Worm (Caenorhabditis elegans) whole organism, L2 larva: ENCODE data around the gene B0294.3.
A peak's percentile ranks its signal among the peaks of the same experiment; 100 is the strongest.

Experiments
- C34F6.9 ChIP-seq: fragments of 150-350 bp; optimal IDR thresholded peaks from 2 replicates; lab custom pipeline; 2014; ENCODE audit warnings: missing biosample characterization, missing genetic modification characterization
- F13H6.1 ChIP-seq: sonication (generic microtip); optimal IDR thresholded peaks from 2 replicates; lab custom pipeline; 2016; ENCODE audit warnings: missing genetic modification characterization, missing compliant biosample characterization
- R02D3.7 ChIP-seq: fragments of 150-350 bp; optimal IDR thresholded peaks from 2 replicates; lab custom pipeline; 2014; ENCODE audit warnings: missing biosample characterization, missing genetic modification characterization
- Y55F3AM.14 ChIP-seq: fragments of 200-800 bp; sonication (Bioruptor generic); optimal IDR thresholded peaks from 2 replicates; lab custom pipeline; 2018; ENCODE audit warnings: mild to moderate bottlenecking, missing genetic modification characterization, missing compliant biosample characterization
- alr-1 ChIP-seq: fragments of 150-350 bp; optimal IDR thresholded peaks from 2 replicates; lab custom pipeline; 2014; ENCODE audit warnings: missing biosample characterization, missing genetic modification characterization
- ama-1 ChIP-seq: fragments of 150-350 bp; optimal IDR thresholded peaks from 2 replicates; lab custom pipeline; 2018; ENCODE audit warnings: inconsistent platforms
- blmp-1 ChIP-seq: sonication (generic microtip); optimal IDR thresholded peaks from 2 replicates; lab custom pipeline; 2017; ENCODE audit warnings: missing genetic modification characterization, mild to moderate bottlenecking, missing compliant biosample characterization, antibody characterized with exemption, moderate library complexity; ENCODE audit not compliant: insufficient read depth
- ceh-16 ChIP-seq: fragments of 150-350 bp; optimal IDR thresholded peaks from 2 replicates; lab custom pipeline; 2014; ENCODE audit warnings: missing biosample characterization, missing genetic modification characterization
- ceh-82 ChIP-seq: fragments of 150-350 bp; optimal IDR thresholded peaks from 2 replicates; lab custom pipeline; 2014; ENCODE audit warnings: missing biosample characterization, missing genetic modification characterization
- dmd-4 ChIP-seq: sonication (generic microtip); optimal IDR thresholded peaks from 2 replicates; lab custom pipeline; 2017; ENCODE audit warnings: missing biosample characterization, missing genetic modification characterization
- elt-1 ChIP-seq: fragments of 150-350 bp; optimal IDR thresholded peaks from 2 replicates; lab custom pipeline; 2014; ENCODE audit warnings: missing biosample characterization, missing genetic modification characterization
- elt-3 ChIP-seq: sonication (generic microtip); optimal IDR thresholded peaks from 2 replicates; lab custom pipeline; 2017; ENCODE audit warnings: missing biosample characterization, missing genetic modification characterization
- fos-1 ChIP-seq: fragments of 150-350 bp; optimal IDR thresholded peaks from 2 replicates; lab custom pipeline; 2014; ENCODE audit warnings: missing biosample characterization, missing genetic modification characterization
- gmeb-1 ChIP-seq: fragments of 150-350 bp; optimal IDR thresholded peaks from 2 replicates; lab custom pipeline; 2014; ENCODE audit warnings: missing biosample characterization, missing genetic modification characterization
- lin-11 ChIP-seq: fragments of 150-350 bp; sonication (generic microtip); optimal IDR thresholded peaks from 2 replicates; lab custom pipeline; 2014; ENCODE audit warnings: missing biosample characterization, missing genetic modification characterization, inconsistent platforms, mixed read lengths
- lin-13 ChIP-seq: fragments of 150-350 bp; optimal IDR thresholded peaks from 2 replicates; lab custom pipeline; 2014; ENCODE audit warnings: missing biosample characterization, missing genetic modification reagents, missing genetic modification characterization
- lin-39 ChIP-seq: fragments of 150-350 bp; optimal IDR thresholded peaks from 2 replicates; lab custom pipeline; 2014; ENCODE audit warnings: missing biosample characterization, missing genetic modification reagents, missing genetic modification characterization
- lsy-2 ChIP-seq, 2 experiments: fragments of 150-350 bp in 1 of 2; sonication (generic microtip) in 1 of 2; optimal IDR thresholded peaks; 2 replicates each; lab custom pipeline; 2014 to 2017; ENCODE audit warnings: missing biosample characterization in 2 of 2, missing genetic modification characterization in 2 of 2
- mab-5 ChIP-seq: fragments of 150-350 bp; optimal IDR thresholded peaks from 2 replicates; lab custom pipeline; 2014; ENCODE audit warnings: missing biosample characterization, missing genetic modification characterization
- mbf-1 ChIP-seq: sonication (generic microtip); optimal IDR thresholded peaks from 2 replicates; lab custom pipeline; 2017; ENCODE audit warnings: missing biosample characterization, missing genetic modification characterization
- mdl-1 ChIP-seq, 2 experiments: fragments of 150-350 bp in 1 of 2; sonication (generic microtip) in 1 of 2; optimal IDR thresholded peaks; 2 replicates each; lab custom pipeline; 2017; ENCODE audit warnings: missing biosample characterization in 2 of 2, missing genetic modification characterization in 2 of 2
- nhr-10 ChIP-seq: sonication (generic microtip); optimal IDR thresholded peaks from 2 replicates; lab custom pipeline; 2017; ENCODE audit warnings: missing biosample characterization, missing genetic modification characterization
- nhr-11 ChIP-seq: fragments of 150-350 bp; optimal IDR thresholded peaks from 2 replicates; lab custom pipeline; 2014; ENCODE audit warnings: missing biosample characterization, missing genetic modification characterization
- nhr-129 ChIP-seq: fragments of 150-350 bp; optimal IDR thresholded peaks from 2 replicates; lab custom pipeline; 2014; ENCODE audit warnings: missing biosample characterization, missing genetic modification characterization
- nhr-21 ChIP-seq: fragments of 150-350 bp; optimal IDR thresholded peaks from 2 replicates; lab custom pipeline; 2014; ENCODE audit warnings: missing biosample characterization, missing genetic modification characterization
- nhr-23 ChIP-seq: fragments of 150-350 bp; optimal IDR thresholded peaks from 2 replicates; lab custom pipeline; 2014; ENCODE audit warnings: missing biosample characterization, missing genetic modification reagents, missing genetic modification characterization
- nhr-237 ChIP-seq: fragments of 150-350 bp; optimal IDR thresholded peaks from 2 replicates; lab custom pipeline; 2014; ENCODE audit warnings: missing biosample characterization, missing genetic modification characterization
- nhr-25 ChIP-seq: fragments of 150-350 bp; sonication (generic microtip); optimal IDR thresholded peaks from 3 replicates; lab custom pipeline; 2014; ENCODE audit warnings: missing biosample characterization, missing genetic modification characterization
- nhr-6 ChIP-seq: fragments of 150-350 bp; optimal IDR thresholded peaks from 2 replicates; lab custom pipeline; 2014; ENCODE audit warnings: missing biosample characterization, missing genetic modification characterization
- nhr-77 ChIP-seq: fragments of 150-350 bp; optimal IDR thresholded peaks from 2 replicates; lab custom pipeline; 2014; ENCODE audit warnings: missing biosample characterization, missing genetic modification characterization
- peb-1 ChIP-seq: fragments of 150-350 bp; optimal IDR thresholded peaks from 2 replicates; lab custom pipeline; 2014; ENCODE audit warnings: missing biosample characterization, missing genetic modification characterization
- sem-4 ChIP-seq: fragments of 150-350 bp; optimal IDR thresholded peaks from 2 replicates; lab custom pipeline; 2014; ENCODE audit warnings: missing biosample characterization, missing genetic modification reagents, missing genetic modification characterization
- skn-1 ChIP-seq: sonication (generic microtip); optimal IDR thresholded peaks from 2 replicates; lab custom pipeline; 2017; ENCODE audit warnings: missing biosample characterization, missing genetic modification characterization
- sma-3 ChIP-seq: sonication (generic microtip); optimal IDR thresholded peaks from 2 replicates; lab custom pipeline; 2016; ENCODE audit warnings: missing genetic modification reagents, missing genetic modification characterization, missing compliant biosample characterization
- sma-9 ChIP-seq, 2 experiments: fragments of 150-350 bp in 1 of 2; sonication (generic microtip) in 1 of 2; optimal IDR thresholded peaks; 2 replicates each; lab custom pipeline; 2014 to 2016; ENCODE audit warnings: missing genetic modification characterization in 2 of 2, mild to moderate bottlenecking in 1 of 2, missing biosample characterization in 1 of 2, missing compliant biosample characterization in 1 of 2, missing genetic modification reagents in 1 of 2, moderate library complexity in 1 of 2
- snpc-4 ChIP-seq: fragments of 150-350 bp; optimal IDR thresholded peaks from 2 replicates; lab custom pipeline; 2014; ENCODE audit warnings: missing biosample characterization, missing genetic modification characterization
- unc-39 ChIP-seq: fragments of 150-350 bp; optimal IDR thresholded peaks from 2 replicates; lab custom pipeline; 2014; ENCODE audit warnings: missing biosample characterization, missing genetic modification characterization
- unc-55 ChIP-seq: fragments of 150-350 bp; sonication (generic microtip); optimal IDR thresholded peaks from 3 replicates; lab custom pipeline; 2014; ENCODE audit warnings: missing biosample characterization, missing genetic modification reagents, missing genetic modification characterization
- unc-62 ChIP-seq: fragments of 150-350 bp; optimal IDR thresholded peaks from 2 replicates; lab custom pipeline; 2014; ENCODE audit warnings: missing biosample characterization, missing genetic modification reagents, missing genetic modification characterization
- zag-1 ChIP-seq: fragments of 150-350 bp; optimal IDR thresholded peaks from 2 replicates; lab custom pipeline; 2014; ENCODE audit warnings: missing biosample characterization, missing genetic modification characterization
- ztf-1 ChIP-seq: fragments of 200-800 bp; sonication (Bioruptor generic); conservative IDR thresholded peaks from 2 replicates; pipeline ENCODE4 v1.3.6; 2022; ENCODE audit warnings: missing genetic modification characterization, missing compliant biosample characterization
- ztf-11 ChIP-seq: sonication (generic microtip); optimal IDR thresholded peaks from 2 replicates; lab custom pipeline; 2017; ENCODE audit warnings: missing biosample characterization, missing genetic modification characterization

The B0294.3 gene

DNA sequence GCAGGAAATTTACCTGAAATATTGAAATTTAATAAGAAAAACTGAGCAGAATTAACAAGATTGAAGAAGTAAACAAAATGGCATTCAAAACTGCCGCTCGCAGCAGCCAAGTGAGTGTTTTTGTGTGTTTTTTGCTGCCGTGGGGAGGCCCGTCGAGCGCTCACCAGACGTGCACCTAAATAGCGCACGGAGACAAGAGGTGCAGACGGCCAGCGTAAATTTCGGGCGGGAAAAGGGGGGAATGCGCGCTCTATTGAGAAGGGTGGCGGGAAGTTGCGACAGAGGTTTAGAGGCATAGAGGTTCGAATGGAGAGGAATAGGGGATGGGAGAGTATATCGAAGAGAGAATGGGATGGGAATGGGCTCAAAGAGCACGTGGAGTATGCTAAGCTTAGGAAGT, 35.8 kb upstream of the B0294.3 start, which contains the start of gene ceh-39 (continued):
- no peak for TF ChIP-seq sma-9 (GFP tag; optimal IDR thresholded peaks at IDR 0.05; lab: Kevin White, UChicago)
- no peak for TF ChIP-seq sma-9 (tag; optimal IDR thresholded peaks at IDR 0.05; lab: Kevin White, UChicago)
- no peak for TF ChIP-seq fos-1 (tag; lab: Kevin White, UChicago)
- no peak for TF ChIP-seq ceh-16 (tag; lab: Kevin White, UChicago)
- no peak for TF ChIP-seq R02D3.7
- TF ChIP-seq mab-5 (tag; lab: Kevin White, UChicago): no peak
- no peak for TF ChIP-seq nhr-237 (tag; lab: Kevin White, UChicago)
- no peak for TF ChIP-seq nhr-10 (tag; lab: Kevin White, UChicago)
- TF ChIP-seq dmd-4: no peak
- TF ChIP-seq elt-3: no peak

DNA sequence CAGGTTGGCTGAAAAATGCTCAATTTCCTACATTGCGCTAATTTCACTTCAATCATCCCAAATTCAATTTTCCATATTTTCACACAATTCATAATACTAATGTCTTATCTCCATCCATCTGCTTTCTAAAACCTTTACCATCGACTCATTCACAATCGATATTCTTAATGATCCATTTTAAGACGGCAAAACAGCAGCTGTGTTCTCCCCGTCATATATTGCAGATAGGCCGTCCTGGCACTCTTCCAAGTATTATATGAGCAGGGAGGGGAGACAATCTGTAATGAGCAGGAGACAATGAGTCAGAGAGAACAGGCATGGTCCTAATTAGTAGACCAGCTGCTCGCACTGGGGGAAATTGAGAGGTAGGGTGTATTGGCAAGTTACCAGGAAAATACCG, 34.2 kb upstream of the B0294.3 start:
- no peak for TF ChIP-seq unc-62 (GFP tag; lab: Kevin White, UChicago)
- TF ChIP-seq elt-1 (tag; lab: Kevin White, UChicago): no peak
- no peak for TF ChIP-seq nhr-129
- TF ChIP-seq dmd-4: no peak
- no peak for TF ChIP-seq sma-3 (GFP tag; lab: Kevin White, UChicago)
- no peak for TF ChIP-seq nhr-6
- no peak for TF ChIP-seq alr-1 (tag; lab: Kevin White, UChicago)

DNA sequence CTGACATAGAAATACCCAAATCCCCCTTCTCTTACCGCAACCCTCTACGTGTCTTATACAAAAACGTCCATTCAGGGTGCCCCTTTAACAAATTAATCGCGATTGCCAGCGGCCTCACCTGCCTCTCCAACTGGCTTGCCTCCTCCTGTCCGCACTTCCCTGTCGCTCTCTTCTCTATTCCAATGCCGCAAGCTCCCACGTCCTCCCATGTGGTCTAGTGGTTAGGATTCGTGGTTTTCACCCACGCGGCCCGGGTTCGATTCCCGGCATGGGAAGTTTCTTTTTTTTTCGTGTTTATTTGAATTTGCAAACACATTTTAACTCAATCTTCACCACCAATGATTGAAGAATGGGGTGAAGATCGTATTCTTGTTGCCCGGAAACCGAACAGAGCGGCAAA, 33.4 kb upstream of the B0294.3 start:
- no peak for TF ChIP-seq blmp-1
- TF ChIP-seq nhr-77: no peak
- peak in 1 of 2 experiments; percentile 62 for TF ChIP-seq lsy-2 (tag; optimal IDR thresholded peaks at IDR 0.05; lab: Kevin White, UChicago)
- no peak for TF ChIP-seq Y55F3AM.14 (GFP tag; lab: Kevin White, UChicago)
- TF ChIP-seq unc-39 (tag; lab: Kevin White, UChicago): no peak
- no peak for TF ChIP-seq zag-1 (tag; lab: Kevin White, UChicago)
- TF ChIP-seq ceh-16 (tag; lab: Kevin White, UChicago): peak; percentile 7
- peak; percentile 31 for TF ChIP-seq F13H6.1 (tag; lab: Kevin White, UChicago)
- no peak for TF ChIP-seq ceh-82 (tag; lab: Kevin White, UChicago)
- peak; percentile 54 for TF ChIP-seq unc-55
- no peak for TF ChIP-seq ama-1 (lab: Kevin White, UChicago)
- no peak for TF ChIP-seq sma-9 (GFP tag; optimal IDR thresholded peaks at IDR 0.05; lab: Kevin White, UChicago)
- TF ChIP-seq sma-9 (tag; optimal IDR thresholded peaks at IDR 0.05; lab: Kevin White, UChicago): no peak
- TF ChIP-seq mdl-1 (tag; optimal IDR thresholded peaks at IDR 0.05; lab: Kevin White, UChicago): peak in 1 of 2 experiments; percentile 17
- TF ChIP-seq peb-1 (tag; lab: Kevin White, UChicago): no peak
- no peak for TF ChIP-seq snpc-4 (tag; lab: Kevin White, UChicago)
- TF ChIP-seq ztf-11 (tag; lab: Kevin White, UChicago): no peak
- TF ChIP-seq lin-39 (tag; lab: Kevin White, UChicago): no peak
- peak; percentile 14 for TF ChIP-seq C34F6.9 (tag; lab: Kevin White, UChicago)
- no peak for TF ChIP-seq mbf-1 (tag; lab: Kevin White, UChicago)
- peak; percentile 65 for TF ChIP-seq sma-3 (GFP tag; lab: Kevin White, UChicago)
- no peak for TF ChIP-seq nhr-6
- peak; percentile 35 for TF ChIP-seq nhr-21 (tag; lab: Kevin White, UChicago)
- TF ChIP-seq lin-11 (tag; lab: Kevin White, UChicago): peak; percentile 56
- TF ChIP-seq sem-4 (tag; lab: Kevin White, UChicago): no peak
- TF ChIP-seq nhr-23 (tag; lab: Kevin White, UChicago): no peak
- no peak for TF ChIP-seq dmd-4
- TF ChIP-seq nhr-129: peak; percentile 72
- TF ChIP-seq unc-62 (GFP tag; lab: Kevin White, UChicago): no peak
- TF ChIP-seq skn-1 (tag; lab: Kevin White, UChicago): no peak
- peak; percentile 50 for TF ChIP-seq gmeb-1 (tag; lab: Kevin White, UChicago)
- peak; percentile 10 for TF ChIP-seq nhr-25 (tag; lab: Kevin White, UChicago)
- TF ChIP-seq nhr-11 (tag; lab: Kevin White, UChicago): no peak
- TF ChIP-seq lin-13 (GFP tag; lab: Kevin White, UChicago): peak; percentile 37
- no peak for TF ChIP-seq ztf-1 (GFP tag; lab: Robert Waterston, UW)
